Worm (Caenorhabditis elegans): ENCODE data around the gene C07C7.1.

Gene C07C7.1

ce11 chrIV:9227650-9228049 is 43.0 kb downstream of the C07C7.1 start:
- no peak for TF ChIP-seq ref-1 (GFP tag; conservative IDR thresholded peaks at IDR 0.05)
- no peak for TF ChIP-seq klf-2 (GFP tag; conservative IDR thresholded peaks at IDR 0.05)
- no peak for TF ChIP-seq flt-1 (GFP tag; IDR thresholded peaks at IDR 0.05)
- TF ChIP-seq ztf-29 (GFP tag; IDR thresholded peaks at IDR 0.05) = no peak
- no peak for TF ChIP-seq tab-1 (GFP tag; IDR thresholded peaks at IDR 0.05)
- TF ChIP-seq T22C8.4 (GFP tag; IDR thresholded peaks at IDR 0.05) = no peak
- no peak for TF ChIP-seq cog-1 (tag; optimal IDR thresholded peaks at IDR 0.05)
- TF ChIP-seq med-1 (GFP tag; optimal IDR thresholded peaks at IDR 0.05; ENCODE audit: insufficient read depth) = no peak
- no peak for TF ChIP-seq ztf-23 (GFP tag; IDR thresholded peaks at IDR 0.05)

DNA sequence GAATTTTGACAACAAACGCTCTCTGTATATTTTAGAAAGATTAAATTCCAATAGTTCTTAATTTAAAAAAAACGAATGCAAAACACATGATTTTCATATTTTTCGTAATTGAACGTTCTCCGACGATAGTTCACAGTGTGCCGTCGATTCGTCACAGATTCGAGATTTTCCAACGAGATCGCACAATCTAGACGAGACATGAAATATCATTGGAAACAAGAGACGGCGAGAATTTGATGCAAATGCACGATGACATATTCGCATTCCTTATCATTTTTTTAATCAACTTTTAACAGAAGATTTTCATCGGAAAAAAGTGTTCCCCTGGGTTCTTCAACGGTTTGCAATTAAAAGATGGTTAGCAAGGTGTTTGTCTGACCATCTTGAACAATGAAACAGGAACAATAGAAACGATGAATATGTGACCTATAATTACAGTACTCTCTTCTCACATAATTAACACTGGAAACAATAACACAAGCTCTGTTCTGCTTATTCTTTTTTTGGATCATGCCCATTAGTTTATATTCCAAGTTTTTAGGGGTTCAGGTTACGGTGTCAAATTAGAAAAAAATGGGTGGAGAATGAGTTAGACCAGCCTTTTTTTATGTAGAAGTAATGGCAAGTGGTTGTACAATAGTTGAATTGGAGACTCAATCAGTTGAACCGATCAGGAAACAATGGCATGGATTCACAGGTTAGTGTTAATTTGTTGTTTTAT is 47.9 kb downstream of the C07C7.1 start, which contains the start of gene Y11D7A.3:
TSS of gene Y11D7A.3 (plus strand) at position 671 of the 721 bp plus-strand sequence.
- TF ChIP-seq ref-1 (GFP tag; conservative IDR thresholded peaks at IDR 0.05) (no peak), med-1 (GFP tag; optimal IDR thresholded peaks at IDR 0.05; ENCODE audit: insufficient read depth) (no peak), ztf-29 (GFP tag; IDR thresholded peaks at IDR 0.05) (no peak), T22C8.4 (GFP tag; IDR thresholded peaks at IDR 0.05) (no peak), klf-2 (GFP tag; conservative IDR thresholded peaks at IDR 0.05) (no peak), flt-1 (GFP tag; IDR thresholded peaks at IDR 0.05) (no peak)

Data from whole organism, midembryonic.